Fruit fly (Drosophila melanogaster) whole organism, embryonic: ENCODE results near the gene Prp3.

ENCODE experiments used
- Abd-B ChIP-seq: fragments of 200-800 bp; sonication (Bioruptor generic); optimal IDR thresholded peaks from 2 replicates; lab custom pipeline; 2018; ENCODE audit warnings: missing biosample characterization, mild to moderate bottlenecking, missing genetic modification characterization, moderate library complexity
- Aef1 ChIP-seq: fragments of 200-800 bp; sonication (Bioruptor generic); IDR thresholded peaks from 3 replicates; pipeline ENCODE4 v1.3.6; 2022; ENCODE audit warnings: missing biosample characterization, missing genetic modification characterization
- Asciz ChIP-seq: fragments of 200-800 bp; sonication (Bioruptor generic); optimal IDR thresholded peaks from 2 replicates; lab custom pipeline; 2017; ENCODE audit warnings: missing biosample characterization, mild to moderate bottlenecking, missing genetic modification characterization, missing genetic modification reagents
- CG10543 ChIP-seq: fragments of 200-800 bp; sonication (Bioruptor generic); optimal IDR thresholded peaks from 3 replicates; lab custom pipeline; 2017; ENCODE audit warnings: missing biosample characterization, mild to moderate bottlenecking, missing genetic modification characterization, moderate library complexity
- CG11695 ChIP-seq: fragments of 200-800 bp; sonication (Bioruptor generic); IDR thresholded peaks from 3 replicates; pipeline ENCODE4 v1.3.6; 2022; ENCODE audit warnings: missing biosample characterization, missing genetic modification characterization
- CG12236 ChIP-seq: fragments of 200-800 bp; sonication (Bioruptor generic); optimal IDR thresholded peaks from 2 replicates; lab custom pipeline; 2016; ENCODE audit warnings: missing biosample characterization, missing genetic modification characterization
- CG15479 ChIP-seq: fragments of 200-800 bp; sonication (Bioruptor generic); optimal IDR thresholded peaks from 3 replicates; lab custom pipeline; 2019; ENCODE audit warnings: missing biosample characterization, mild to moderate bottlenecking, missing genetic modification characterization, moderate library complexity
- CG17568 ChIP-seq: fragments of 200-800 bp; sonication (Bioruptor generic); optimal IDR thresholded peaks from 2 replicates; lab custom pipeline; 2018; ENCODE audit warnings: missing biosample characterization, mild to moderate bottlenecking, missing genetic modification characterization, moderate library complexity
- CG18011 ChIP-seq: fragments of 200-800 bp; sonication (Bioruptor generic); optimal IDR thresholded peaks from 2 replicates; lab custom pipeline; 2017; ENCODE audit warnings: missing biosample characterization, missing genetic modification characterization, mild to moderate bottlenecking, moderate library complexity, missing genotype
- CG30403 ChIP-seq: fragments of 200-800 bp; sonication (Bioruptor generic); optimal IDR thresholded peaks from 3 replicates; lab custom pipeline; 2016; ENCODE audit warnings: missing biosample characterization, missing genetic modification characterization
- CG32772 ChIP-seq: fragments of 200-800 bp; sonication (Bioruptor generic); IDR thresholded peaks from 2 replicates; pipeline ENCODE4 v1.3.6; 2022; ENCODE audit warnings: missing biosample characterization, missing genetic modification characterization
- CG3838 ChIP-seq: fragments of 200-800 bp; sonication (Bioruptor generic); optimal IDR thresholded peaks from 3 replicates; lab custom pipeline; 2016; ENCODE audit warnings: missing biosample characterization, missing genetic modification characterization
- CG6683 ChIP-seq: fragments of 200-800 bp; sonication (Bioruptor generic); optimal IDR thresholded peaks from 2 replicates; lab custom pipeline; 2017; ENCODE audit warnings: missing biosample characterization, mild to moderate bottlenecking, missing genetic modification characterization, missing genetic modification reagents
- CG7839 ChIP-seq: fragments of 200-800 bp; sonication (Bioruptor generic); optimal IDR thresholded peaks from 3 replicates; lab custom pipeline; 2018; ENCODE audit warnings: missing biosample characterization, mild to moderate bottlenecking, missing genetic modification characterization, moderate library complexity
- CG7987 ChIP-seq: fragments of 200-800 bp; sonication (Bioruptor generic); optimal IDR thresholded peaks from 2 replicates; lab custom pipeline; 2018; ENCODE audit warnings: missing biosample characterization, mild to moderate bottlenecking, missing genetic modification characterization, moderate library complexity
- CG8281 ChIP-seq: fragments of 200-800 bp; sonication (Bioruptor generic); optimal IDR thresholded peaks from 2 replicates; lab custom pipeline; 2018; ENCODE audit warnings: missing biosample characterization, mild to moderate bottlenecking, missing genetic modification characterization, moderate library complexity
- CG8924 ChIP-seq: fragments of 200-800 bp; optimal IDR thresholded peaks from 3 replicates; lab custom pipeline; 2019; ENCODE audit warnings: missing biosample characterization, mild to moderate bottlenecking, missing genetic modification characterization, moderate library complexity
- CHES-1-like ChIP-seq: fragments of 200-800 bp; sonication (Bioruptor generic); optimal IDR thresholded peaks from 2 replicates; lab custom pipeline; 2016; ENCODE audit warnings: missing biosample characterization, missing genetic modification characterization
- CkIIα-i1 ChIP-seq: fragments of 200-800 bp; sonication (Bioruptor generic); IDR thresholded peaks from 2 replicates; pipeline ENCODE4 v1.3.6; 2022; ENCODE audit warnings: missing biosample characterization, missing genetic modification characterization
- Drgx ChIP-seq: fragments of 200-800 bp; sonication (Bioruptor generic); IDR thresholded peaks from 2 replicates; pipeline ENCODE4 v1.3.6; 2022; ENCODE audit warnings: missing biosample characterization, missing genetic modification characterization
- H2.0 ChIP-seq: fragments of 200-800 bp; sonication (Bioruptor generic); IDR thresholded peaks from 2 replicates; pipeline ENCODE4 v1.3.6; 2022; ENCODE audit warnings: missing biosample characterization, missing genetic modification characterization
- HmgD ChIP-seq: fragments of 200-800 bp; sonication (Bioruptor generic); optimal IDR thresholded peaks from 3 replicates; lab custom pipeline; 2016; ENCODE audit warnings: missing biosample characterization, missing genetic modification characterization
- Lhr ChIP-seq: fragments of 200-800 bp; sonication (Bioruptor generic); optimal IDR thresholded peaks from 3 replicates; lab custom pipeline; 2017; ENCODE audit warnings: mild to moderate bottlenecking, missing biosample characterization, missing genetic modification reagents, missing genetic modification characterization
- Lpt ChIP-seq: fragments of >200 bp; optimal IDR thresholded peaks from 2 replicates; lab custom pipeline; 2018; ENCODE audit warnings: missing biosample characterization, missing genetic modification characterization
- PHDP ChIP-seq: fragments of 200-800 bp; sonication (Bioruptor generic); optimal IDR thresholded peaks from 3 replicates; lab custom pipeline; 2018; ENCODE audit warnings: missing biosample characterization, mild to moderate bottlenecking, missing genetic modification characterization, moderate library complexity
- Sry-β ChIP-seq: fragments of 200-800 bp; sonication (Bioruptor generic); optimal IDR thresholded peaks from 2 replicates; lab custom pipeline; 2018; ENCODE audit warnings: missing biosample characterization, mild to moderate bottlenecking, missing genetic modification characterization, moderate library complexity
- cato ChIP-seq: fragments of 200-800 bp; sonication (Bioruptor generic); optimal IDR thresholded peaks from 2 replicates; lab custom pipeline; 2016; ENCODE audit warnings: missing biosample characterization, missing genetic modification characterization, borderline replicate concordance
- cg ChIP-seq: fragments of 200-800 bp; sonication (Bioruptor generic); optimal IDR thresholded peaks from 3 replicates; lab custom pipeline; 2019; ENCODE audit warnings: missing biosample characterization, mild to moderate bottlenecking, missing genetic modification characterization, moderate library complexity
- chinmo ChIP-seq: fragments of 200-800 bp; sonication (Bioruptor generic); IDR thresholded peaks from 4 replicates; pipeline ENCODE4 v1.3.6; 2022; ENCODE audit warnings: missing biosample characterization, missing genetic modification characterization; ENCODE audit not compliant: partially characterized antibody
- crol ChIP-seq: fragments of 200-800 bp; sonication (Bioruptor generic); IDR thresholded peaks from 2 replicates; pipeline ENCODE4 v1.3.6; 2022; ENCODE audit warnings: missing biosample characterization, missing genetic modification characterization
- crp ChIP-seq, 2 experiments: fragments of 200-800 bp; sonication (Bioruptor generic); optimal IDR thresholded peaks; 2 replicates in 1 of 2; 3 replicates in 1 of 2; lab custom pipeline; 2017; ENCODE audit warnings: missing biosample characterization in 2 of 2, missing genetic modification characterization in 2 of 2, mild to moderate bottlenecking in 1 of 2, moderate library complexity in 1 of 2
- gsb ChIP-seq: fragments of 200-800 bp; sonication (Bioruptor generic); IDR thresholded peaks from 2 replicates; pipeline ENCODE4 v1.3.6; 2022; ENCODE audit warnings: missing biosample characterization, missing genetic modification characterization
- her ChIP-seq: fragments of 200-800 bp; sonication (Bioruptor generic); optimal IDR thresholded peaks from 2 replicates; lab custom pipeline; 2016; ENCODE audit warnings: missing biosample characterization, missing genetic modification characterization
- hkb ChIP-seq, 2 experiments: fragments of 200-800 bp in 1 of 2; fragments of >200 bp in 1 of 2; sonication (Bioruptor generic) in 1 of 2; IDR thresholded peaks in 1 of 2; optimal IDR thresholded peaks in 1 of 2; 2 replicates each; pipeline versions ENCODE4 v1.3.6 to Lab custom; 2017 to 2022; ENCODE audit warnings: missing biosample characterization in 1 of 2, missing genetic modification characterization in 1 of 2
- kah ChIP-seq: fragments of 200-800 bp; sonication (Bioruptor generic); optimal IDR thresholded peaks from 2 replicates; lab custom pipeline; 2018; ENCODE audit warnings: missing biosample characterization, mild to moderate bottlenecking, missing genetic modification characterization
- kay ChIP-seq: fragments of 200-800 bp; sonication (Bioruptor generic); optimal IDR thresholded peaks from 2 replicates; lab custom pipeline; 2016; ENCODE audit warnings: missing biosample characterization, missing genetic modification characterization
- lola ChIP-seq, 3 experiments: fragments of >200 bp in 2 of 3; fragments of 200-800 bp in 1 of 3; sonication (Bioruptor generic) in 1 of 3; optimal IDR thresholded peaks; 2 replicates each; lab custom pipeline; 2017 to 2019; ENCODE audit warnings: missing biosample characterization in 3 of 3, missing genetic modification characterization in 3 of 3, mild to moderate bottlenecking in 1 of 3, moderate library complexity in 1 of 3
- lov ChIP-seq, 2 experiments: fragments of 200-800 bp in 1 of 2; fragments of >200 bp in 1 of 2; sonication (Bioruptor generic) in 1 of 2; IDR thresholded peaks in 1 of 2; optimal IDR thresholded peaks in 1 of 2; 2 replicates in 1 of 2; 3 replicates in 1 of 2; pipeline versions ENCODE4 v1.3.6 to Lab custom; 2017 to 2022; ENCODE audit warnings: missing biosample characterization in 1 of 2, missing genetic modification characterization in 1 of 2
- pnt ChIP-seq: fragments of 200-800 bp; sonication (Bioruptor generic); optimal IDR thresholded peaks from 3 replicates; lab custom pipeline; 2016; ENCODE audit warnings: missing biosample characterization, missing genetic modification characterization
- run ChIP-seq: fragments of 200-800 bp; sonication (Bioruptor generic); optimal IDR thresholded peaks from 3 replicates; lab custom pipeline; 2018; ENCODE audit warnings: missing biosample characterization, mild to moderate bottlenecking, missing genetic modification characterization
- sc ChIP-seq, 3 experiments: fragments of >200 bp in 2 of 3; fragments of 200-800 bp in 1 of 3; sonication (Bioruptor generic) in 1 of 3; optimal IDR thresholded peaks; 2 replicates in 2 of 3; 3 replicates in 1 of 3; lab custom pipeline; 2017; ENCODE audit warnings: mild to moderate bottlenecking in 1 of 3, missing biosample characterization in 1 of 3, missing genetic modification characterization in 1 of 3, missing genetic modification reagents in 1 of 3
- sens-2 ChIP-seq: fragments of 200-800 bp; sonication (Bioruptor generic); IDR thresholded peaks from 2 replicates; pipeline ENCODE4 v1.3.6; 2022; ENCODE audit warnings: missing biosample characterization, missing genetic modification characterization
- stwl ChIP-seq: fragments of 200-800 bp; sonication (Bioruptor generic); optimal IDR thresholded peaks from 3 replicates; lab custom pipeline; 2018; ENCODE audit warnings: missing biosample characterization, mild to moderate bottlenecking, missing genetic modification characterization, moderate library complexity
- toy ChIP-seq: fragments of 200-800 bp; sonication (Bioruptor generic); IDR thresholded peaks from 2 replicates; pipeline ENCODE4 v1.3.6; 2022; ENCODE audit warnings: missing biosample characterization, missing genetic modification characterization
- zen ChIP-seq: fragments of 200-800 bp; sonication (Bioruptor generic); optimal IDR thresholded peaks from 3 replicates; lab custom pipeline; 2018; ENCODE audit warnings: missing biosample characterization, mild to moderate bottlenecking, missing genetic modification characterization, moderate library complexity
- zfh1 ChIP-seq: fragments of 200-800 bp; sonication (Bioruptor generic); IDR thresholded peaks from 3 replicates; pipeline ENCODE4 v1.3.6; 2022; ENCODE audit warnings: missing biosample characterization, missing genetic modification characterization
- zfh2 ChIP-seq: fragments of 200-800 bp; sonication (Bioruptor generic); optimal IDR thresholded peaks from 2 replicates; lab custom pipeline; 2016; ENCODE audit warnings: missing biosample characterization, missing genetic modification characterization

The Prp3 gene

dm6 chr3L:19929051-19929718 lies 19.1 kb downstream of the Prp3 start (continued):
- TF ChIP-seq cato (GFP tag; lab: Kevin White, UChicago) (no peak), pnt (no peak), CG17568 (GFP tag; lab: Kevin White, UChicago) (no peak), CkIIα-i1 (no peak), sens-2 (no peak), toy (GFP tag; lab: Robert Waterston, UW) (no peak), Sry-β (no peak), CG12236 (GFP tag; lab: Kevin White, UChicago) (no peak), run (tag; lab: Kevin White, UChicago) (no peak), CG8924 (tag; lab: Kevin White, UChicago) (no peak), cg (GFP tag; lab: Kevin White, UChicago) (peak; percentile 77), crp (GFP tag; optimal IDR thresholded peaks at IDR 0.05; lab: Kevin White, UChicago) (no peak), Aef1 (GFP tag; lab: Robert Waterston, UW) (no peak), HmgD (GFP tag; lab: Kevin White, UChicago) (no peak), Asciz (GFP tag; lab: Kevin White, UChicago) (no peak), CG32772 (GFP tag; lab: Robert Waterston, UW) (0 out of 2 replicates have a peak, but pooled peaks have one; percentile 21), kah (GFP tag; lab: Kevin White, UChicago) (no peak), stwl (no peak), CG7987 (GFP tag; lab: Kevin White, UChicago) (no peak), CHES-1-like (GFP tag; lab: Kevin White, UChicago) (no peak), Lpt (GFP tag; lab: Kevin White, UChicago) (no peak), PHDP (tag; lab: Kevin White, UChicago) (peak; percentile 32), CG3838 (GFP tag; lab: Kevin White, UChicago) (no peak), crol (GFP tag; lab: Robert Waterston, UW) (peak; percentile 84), CG18011 (GFP tag; lab: Kevin White, UChicago) (no peak), zfh1 (GFP tag; lab: Robert Waterston, UW) (no peak), lov (optimal IDR thresholded peaks at IDR 0.05; lab: Kevin White, UChicago) (no peak), lov (GFP tag; IDR thresholded peaks at IDR 0.05; lab: Robert Waterston, UW) (0 out of 3 replicates have a peak, but pooled peaks have one; percentile 17), zen (tag; lab: Kevin White, UChicago) (no peak), CG30403 (GFP tag; lab: Kevin White, UChicago) (peak; percentile 40), Abd-B (GFP tag; lab: Kevin White, UChicago) (no peak), chinmo (GFP tag; lab: Robert Waterston, UW) (peak; percentile 74; the same call in 1 of the 4 replicates), lola (GFP tag; optimal IDR thresholded peaks at IDR 0.05; lab: Kevin White, UChicago) (no peak), Lhr (GFP tag; lab: Kevin White, UChicago) (no peak), CG15479 (GFP tag; lab: Kevin White, UChicago) (no peak), CG8281 (no peak), kay (no peak), Drgx (GFP tag; lab: Robert Waterston, UW) (peak; percentile 45; the same call in 1 of the 2 replicates), CG10543 (GFP tag; lab: Kevin White, UChicago) (no peak), CG11695 (GFP tag; lab: Robert Waterston, UW) (no peak), sc (optimal IDR thresholded peaks at IDR 0.05; lab: Kevin White, UChicago) (no peak), sc (GFP tag; optimal IDR thresholded peaks at IDR 0.05; lab: Kevin White, UChicago) (no peak), H2.0 (GFP tag; lab: Robert Waterston, UW) (no peak), hkb (optimal IDR thresholded peaks at IDR 0.05; lab: Kevin White, UChicago) (no peak), hkb (GFP tag; IDR thresholded peaks at IDR 0.05; lab: Robert Waterston, UW) (no peak), her (GFP tag; lab: Kevin White, UChicago) (no peak), CG6683 (GFP tag; lab: Kevin White, UChicago) (no peak), CG7839 (tag; lab: Kevin White, UChicago) (peak; percentile 32), gsb (no peak), zfh2 (GFP tag; lab: Kevin White, UChicago) (peak; percentile 17)
